Fruit fly (Drosophila melanogaster) whole organism, embryonic: ENCODE data around the gene CG13454.

Experiments
- B-H1 ChIP-seq: fragments of 200-800 bp; sonication (Bioruptor generic); IDR thresholded peaks from 3 replicates; pipeline ENCODE4 v1.3.6; 2022; ENCODE audit warnings: missing biosample characterization, missing genetic modification characterization
- CG11398 ChIP-seq: fragments of 200-800 bp; sonication (Bioruptor generic); optimal IDR thresholded peaks from 2 replicates; lab custom pipeline; 2016; ENCODE audit warnings: missing biosample characterization, missing genetic modification characterization
- CG12071 ChIP-seq: fragments of 200-800 bp; sonication (Bioruptor generic); optimal IDR thresholded peaks from 3 replicates; lab custom pipeline; 2018; ENCODE audit warnings: missing biosample characterization, mild to moderate bottlenecking, missing genetic modification characterization
- CG12155 ChIP-seq: fragments of 200-800 bp; sonication (Bioruptor generic); optimal IDR thresholded peaks from 3 replicates; lab custom pipeline; 2016; ENCODE audit warnings: missing biosample characterization, missing genetic modification characterization
- CG1233 ChIP-seq: fragments of 200-800 bp; sonication (Bioruptor generic); optimal IDR thresholded peaks from 4 replicates; lab custom pipeline; 2018; ENCODE audit warnings: missing biosample characterization, mild to moderate bottlenecking, missing genetic modification characterization
- CG14441 ChIP-seq: fragments of 200-800 bp; sonication (Bioruptor generic); IDR thresholded peaks from 2 replicates; pipeline ENCODE4 v1.3.6; 2022; ENCODE audit warnings: missing biosample characterization, missing genetic modification characterization
- CG14860 ChIP-seq: fragments of 200-800 bp; sonication (Bioruptor generic); IDR thresholded peaks from 3 replicates; pipeline ENCODE4 v1.3.6; 2022; ENCODE audit warnings: missing biosample characterization, missing genetic modification characterization; ENCODE audit not compliant: partially characterized antibody
- CG17829 ChIP-seq: fragments of 200-800 bp; optimal IDR thresholded peaks from 2 replicates; lab custom pipeline; 2019; ENCODE audit warnings: missing biosample characterization, mild to moderate bottlenecking, missing genetic modification characterization, moderate library complexity
- CG18476 ChIP-seq: fragments of 200-800 bp; sonication (Bioruptor generic); optimal IDR thresholded peaks from 2 replicates; lab custom pipeline; 2016; ENCODE audit warnings: missing biosample characterization, mild to moderate bottlenecking, missing genetic modification characterization
- CG18619 ChIP-seq: fragments of 200-800 bp; sonication (Bioruptor generic); optimal IDR thresholded peaks from 3 replicates; lab custom pipeline; 2017; ENCODE audit warnings: missing biosample characterization, mild to moderate bottlenecking, missing genetic modification characterization
- CG2875 ChIP-seq: fragments of 200-800 bp; sonication (Bioruptor generic); optimal IDR thresholded peaks from 2 replicates; lab custom pipeline; 2017; ENCODE audit warnings: missing biosample characterization, mild to moderate bottlenecking, missing genetic modification characterization, missing genetic modification reagents
- CG2889 ChIP-seq: fragments of 200-800 bp; sonication (Bioruptor generic); IDR thresholded peaks from 3 replicates; pipeline ENCODE4 v1.3.6; 2022; ENCODE audit warnings: missing biosample characterization, missing genetic modification characterization
- CG34422 ChIP-seq: fragments of 200-800 bp; sonication (Bioruptor generic); IDR thresholded peaks from 3 replicates; pipeline ENCODE4 v1.3.6; 2022; ENCODE audit warnings: missing biosample characterization, missing genetic modification characterization
- CG3995 ChIP-seq: fragments of 200-800 bp; sonication (Bioruptor generic); optimal IDR thresholded peaks from 3 replicates; lab custom pipeline; 2016; ENCODE audit warnings: missing biosample characterization, missing genetic modification characterization
- CG4282 ChIP-seq: fragments of 200-800 bp; sonication (Bioruptor generic); optimal IDR thresholded peaks from 2 replicates; lab custom pipeline; 2016; ENCODE audit warnings: missing biosample characterization, missing genetic modification characterization
- CG6654 ChIP-seq: fragments of 200-800 bp; sonication (Bioruptor generic); optimal IDR thresholded peaks from 2 replicates; lab custom pipeline; 2017; ENCODE audit warnings: missing biosample characterization, mild to moderate bottlenecking, missing genetic modification characterization
- CG7271 ChIP-seq: fragments of 200-800 bp; sonication (Bioruptor generic); optimal IDR thresholded peaks from 2 replicates; lab custom pipeline; 2018; ENCODE audit warnings: missing biosample characterization, mild to moderate bottlenecking, missing genetic modification characterization, moderate library complexity
- CG7357 ChIP-seq: fragments of 200-800 bp; sonication (Bioruptor generic); IDR thresholded peaks from 3 replicates; pipeline ENCODE4 v1.3.6; 2022; ENCODE audit warnings: missing biosample characterization, missing genetic modification characterization
- CG8765 ChIP-seq: fragments of 200-800 bp; sonication (Bioruptor generic); IDR thresholded peaks from 2 replicates; pipeline ENCODE4 v1.3.6; 2022; ENCODE audit warnings: missing biosample characterization, missing genetic modification characterization
- Dfd ChIP-seq, 2 experiments: fragments of >200 bp; optimal IDR thresholded peaks; 2 replicates each; lab custom pipeline; 2017; ENCODE audit warnings: missing biosample characterization in 2 of 2, missing genetic modification characterization in 2 of 2
- Dref ChIP-seq: fragments of 200-800 bp; sonication (Bioruptor generic); IDR thresholded peaks from 2 replicates; pipeline ENCODE4 v1.3.6; 2022; ENCODE audit warnings: missing biosample characterization, missing genetic modification characterization
- Gug ChIP-seq: fragments of 200-800 bp; sonication (Bioruptor generic); IDR thresholded peaks from 4 replicates; pipeline ENCODE4 v1.3.6; 2022; ENCODE audit warnings: missing biosample characterization, missing genetic modification characterization
- HHEX ChIP-seq: fragments of 200-800 bp; sonication (Bioruptor generic); optimal IDR thresholded peaks from 3 replicates; lab custom pipeline; 2017; ENCODE audit warnings: missing biosample characterization, mild to moderate bottlenecking, missing genetic modification characterization, missing genetic modification reagents
- Hey ChIP-seq: fragments of 200-800 bp; sonication (Bioruptor generic); optimal IDR thresholded peaks from 3 replicates; lab custom pipeline; 2018; ENCODE audit warnings: missing biosample characterization, mild to moderate bottlenecking, missing genetic modification characterization
- Hr51 ChIP-seq, 2 experiments: fragments of 200-800 bp; sonication (Bioruptor generic); optimal IDR thresholded peaks; 2 replicates in 1 of 2; 3 replicates in 1 of 2; lab custom pipeline; 2016 to 2018; ENCODE audit warnings: missing biosample characterization in 2 of 2, missing genetic modification characterization in 2 of 2, mild to moderate bottlenecking in 1 of 2, moderate library complexity in 1 of 2
- Hr78 ChIP-seq, 2 experiments: fragments of 200-800 bp in 1 of 2; fragments of >200 bp in 1 of 2; sonication (Bioruptor generic) in 1 of 2; optimal IDR thresholded peaks; 2 replicates each; lab custom pipeline; 2017 to 2019; ENCODE audit warnings: missing biosample characterization in 2 of 2, missing genetic modification characterization in 2 of 2, mild to moderate bottlenecking in 1 of 2, moderate library complexity in 1 of 2
- Mes4 ChIP-seq: fragments of 200-800 bp; sonication (Bioruptor generic); optimal IDR thresholded peaks from 2 replicates; lab custom pipeline; 2016; ENCODE audit warnings: missing biosample characterization, missing genetic modification characterization
- NC2β ChIP-seq: fragments of 200-800 bp; sonication (Bioruptor generic); optimal IDR thresholded peaks from 2 replicates; lab custom pipeline; 2016; ENCODE audit warnings: missing biosample characterization, missing genetic modification characterization
- NFAT ChIP-seq: fragments of 200-800 bp; sonication (Bioruptor generic); IDR thresholded peaks from 2 replicates; pipeline ENCODE4 v1.3.6; 2022; ENCODE audit warnings: missing biosample characterization, missing genetic modification characterization
- Sin3A ChIP-seq: fragments of >200 bp; optimal IDR thresholded peaks from 2 replicates; lab custom pipeline; 2018
- YL-1 ChIP-seq: fragments of 200-800 bp; sonication (Bioruptor generic); optimal IDR thresholded peaks from 3 replicates; lab custom pipeline; 2017; ENCODE audit warnings: missing biosample characterization, mild to moderate bottlenecking, missing genetic modification characterization
- cato ChIP-seq: fragments of 200-800 bp; sonication (Bioruptor generic); optimal IDR thresholded peaks from 2 replicates; lab custom pipeline; 2016; ENCODE audit warnings: missing biosample characterization, missing genetic modification characterization, borderline replicate concordance
- caup ChIP-seq: fragments of 200-800 bp; sonication (Bioruptor generic); optimal IDR thresholded peaks from 3 replicates; lab custom pipeline; 2017; ENCODE audit warnings: missing biosample characterization, mild to moderate bottlenecking, missing genetic modification characterization, moderate library complexity; ENCODE audit not compliant: severe bottlenecking
- chinmo ChIP-seq: fragments of 200-800 bp; sonication (Bioruptor generic); IDR thresholded peaks from 4 replicates; pipeline ENCODE4 v1.3.6; 2022; ENCODE audit warnings: missing biosample characterization, missing genetic modification characterization; ENCODE audit not compliant: partially characterized antibody
- ems ChIP-seq: fragments of 200-800 bp; sonication (Bioruptor generic); optimal IDR thresholded peaks from 3 replicates; lab custom pipeline; 2016; ENCODE audit warnings: missing biosample characterization, missing genetic modification characterization
- gem ChIP-seq: fragments of 200-800 bp; sonication (Bioruptor generic); optimal IDR thresholded peaks from 2 replicates; lab custom pipeline; 2019; ENCODE audit warnings: missing biosample characterization, mild to moderate bottlenecking, missing genetic modification characterization, moderate library complexity
- gfzf ChIP-seq: fragments of 200-800 bp; sonication (Bioruptor generic); optimal IDR thresholded peaks from 2 replicates; lab custom pipeline; 2016; ENCODE audit warnings: missing biosample characterization, mild to moderate bottlenecking, missing genetic modification characterization, moderate library complexity
- hbn ChIP-seq: fragments of 200-800 bp; sonication (Bioruptor generic); IDR thresholded peaks from 2 replicates; pipeline ENCODE4 v1.3.6; 2022; ENCODE audit warnings: missing biosample characterization, missing genetic modification characterization; ENCODE audit not compliant: partially characterized antibody
- inv ChIP-seq: fragments of 200-800 bp; sonication (Bioruptor generic); IDR thresholded peaks from 2 replicates; pipeline ENCODE4 v1.3.6; 2022; ENCODE audit warnings: missing biosample characterization, missing genetic modification characterization; ENCODE audit not compliant: partially characterized antibody
- kni ChIP-seq: fragments of 200-800 bp; sonication (Bioruptor generic); optimal IDR thresholded peaks from 3 replicates; lab custom pipeline; 2017; ENCODE audit warnings: mild to moderate bottlenecking, missing biosample characterization, missing genetic modification reagents, missing genetic modification characterization
- mld ChIP-seq: fragments of 200-800 bp; sonication (Bioruptor generic); IDR thresholded peaks from 3 replicates; pipeline ENCODE4 v1.3.6; 2022; ENCODE audit warnings: missing biosample characterization, missing genetic modification characterization; ENCODE audit not compliant: partially characterized antibody
- rib ChIP-seq: fragments of 200-800 bp; sonication (Bioruptor generic); IDR thresholded peaks from 2 replicates; pipeline ENCODE4 v1.3.6; 2022; ENCODE audit warnings: missing biosample characterization, missing genetic modification characterization
- slbo ChIP-seq: fragments of 200-800 bp; sonication (Bioruptor generic); IDR thresholded peaks from 2 replicates; pipeline ENCODE4 v1.3.6; 2022; ENCODE audit warnings: missing biosample characterization, missing genetic modification characterization
- stc ChIP-seq: fragments of 200-800 bp; sonication (Bioruptor generic); IDR thresholded peaks from 2 replicates; pipeline ENCODE4 v1.3.6; 2022; ENCODE audit warnings: missing biosample characterization, missing genetic modification characterization
- tap ChIP-seq: fragments of 200-800 bp; optimal IDR thresholded peaks from 3 replicates; lab custom pipeline; 2019; ENCODE audit warnings: missing biosample characterization, mild to moderate bottlenecking, missing genetic modification characterization, moderate library complexity
- tna ChIP-seq: fragments of 200-800 bp; sonication (Bioruptor generic); IDR thresholded peaks from 2 replicates; pipeline ENCODE4 v1.3.6; 2022; ENCODE audit warnings: missing biosample characterization, missing genetic modification characterization; ENCODE audit not compliant: partially characterized antibody
- unpg ChIP-seq: fragments of 200-800 bp; sonication (Bioruptor generic); optimal IDR thresholded peaks from 3 replicates; lab custom pipeline; 2018; ENCODE audit warnings: missing biosample characterization, mild to moderate bottlenecking, missing genetic modification characterization, moderate library complexity
- wek ChIP-seq: fragments of 200-800 bp; sonication (Bioruptor generic); optimal IDR thresholded peaks from 3 replicates; lab custom pipeline; 2018; ENCODE audit warnings: missing biosample characterization, mild to moderate bottlenecking, missing genetic modification characterization, moderate library complexity
- zen ChIP-seq: fragments of 200-800 bp; sonication (Bioruptor generic); optimal IDR thresholded peaks from 3 replicates; lab custom pipeline; 2018; ENCODE audit warnings: missing biosample characterization, mild to moderate bottlenecking, missing genetic modification characterization, moderate library complexity

The CG13454 gene

DNA sequence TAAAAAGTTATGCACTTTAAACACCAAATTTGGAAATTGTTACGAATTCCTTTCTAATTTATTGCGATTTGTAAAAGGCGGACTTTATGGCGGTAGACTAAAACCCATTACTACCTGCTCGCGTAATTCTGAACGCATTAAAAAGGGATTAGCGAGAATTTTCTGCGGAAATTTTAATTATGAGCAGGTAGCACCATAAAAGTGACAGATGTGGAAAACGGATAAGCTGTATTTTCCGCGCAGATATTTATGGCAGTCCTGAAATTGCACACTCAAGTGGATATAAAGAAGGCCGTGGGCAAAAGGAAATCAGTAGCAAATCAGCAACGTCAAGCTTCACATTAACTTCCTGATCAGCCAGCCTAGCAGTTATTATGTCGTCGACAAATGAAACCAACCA is 8.1 kb downstream of the CG13454 start, which contains the start of gene Z600 (continued):
- TF ChIP-seq kni (GFP tag; lab: Kevin White, UChicago) (no peak), NC2β (GFP tag; lab: Kevin White, UChicago) (no peak), hbn (GFP tag; lab: Robert Waterston, UW) (no peak), Hr78 (GFP tag; optimal IDR thresholded peaks at IDR 0.05; lab: Kevin White, UChicago) (no peak), unpg (GFP tag; lab: Kevin White, UChicago) (no peak), B-H1 (GFP tag; lab: Robert Waterston, UW) (no peak), cato (GFP tag; lab: Kevin White, UChicago) (no peak), CG8765 (GFP tag; lab: Robert Waterston, UW) (no peak), CG7357 (GFP tag; lab: Robert Waterston, UW) (no peak), CG14860 (GFP tag; lab: Robert Waterston, UW) (no peak), slbo (GFP tag; lab: Robert Waterston, UW) (no peak), CG4282 (GFP tag; lab: Kevin White, UChicago) (no peak), gem (tag; lab: Kevin White, UChicago) (no peak), CG7271 (tag; lab: Kevin White, UChicago) (peak; percentile 76), tna (GFP tag; lab: Robert Waterston, UW) (0 out of 2 replicates have a peak, but pooled peaks have one; percentile 14), Sin3A (lab: Kevin White, UChicago) (no peak), CG18476 (GFP tag; lab: Kevin White, UChicago) (no peak), CG11398 (no peak), NFAT (GFP tag; lab: Robert Waterston, UW) (no peak), CG12071 (GFP tag; lab: Kevin White, UChicago) (no peak), zen (tag; lab: Kevin White, UChicago) (peak; percentile 100), mld (GFP tag; lab: Robert Waterston, UW) (0 out of 3 replicates have a peak, but pooled peaks have one; percentile 16), CG12155 (GFP tag; lab: Kevin White, UChicago) (no peak), rib (no peak), gfzf (GFP tag; lab: Kevin White, UChicago) (no peak), YL-1 (GFP tag; lab: Kevin White, UChicago) (no peak), inv (GFP tag; lab: Robert Waterston, UW) (peak; percentile 21; the same call in 1 of the 2 replicates), Dfd (GFP tag; optimal IDR thresholded peaks at IDR 0.05; lab: Kevin White, UChicago) (no peak), CG1233 (GFP tag; lab: Kevin White, UChicago) (no peak), stc (GFP tag; lab: Robert Waterston, UW) (no peak), tap (tag; lab: Kevin White, UChicago) (no peak)

DNA sequence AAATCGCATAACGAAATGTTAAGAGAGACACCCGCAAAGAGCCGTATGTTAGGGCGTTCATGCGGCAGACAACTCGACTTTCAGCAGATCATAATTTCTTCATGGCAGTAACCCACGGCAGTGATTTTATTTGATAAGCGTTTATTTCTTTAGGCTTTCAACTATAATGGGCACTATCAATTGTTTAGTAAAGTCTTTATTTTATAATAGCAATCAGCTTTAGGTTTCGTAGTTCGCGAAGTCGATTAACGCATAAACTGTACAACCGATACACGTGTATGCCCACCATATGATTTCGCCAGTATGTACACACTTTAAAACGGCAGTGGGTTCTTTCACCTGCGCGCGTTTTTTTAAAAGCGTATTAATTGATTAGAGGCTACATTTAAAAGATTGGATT is 8.6 kb downstream of the CG13454 start, which contains the start of gene CG7841:
TSS of gene CG7841 (minus strand) at position 20 of the 400 bp plus-strand sequence.
- peak; percentile 94 for TF ChIP-seq Hey (tag; lab: Kevin White, UChicago)
- peak; percentile 91; the same call in 1 of the 2 replicates for TF ChIP-seq CG14441 (GFP tag; lab: Robert Waterston, UW)
- peak; percentile 97 for TF ChIP-seq ems (GFP tag; lab: Kevin White, UChicago)
- TF ChIP-seq CG6654 (GFP tag; lab: Kevin White, UChicago) = peak; percentile 88
- peak; percentile 75 for TF ChIP-seq Gug
- TF ChIP-seq CG3995 (GFP tag; lab: Kevin White, UChicago) = peak; percentile 80
- TF ChIP-seq NFAT (GFP tag; lab: Robert Waterston, UW) = no peak; the same call in 1 of the 2 replicates
- peak; percentile 94 for TF ChIP-seq CG34422
- TF ChIP-seq Hr51 (GFP tag; optimal IDR thresholded peaks at IDR 0.05; lab: Kevin White, UChicago) = peak; percentile 95 to 99
- TF ChIP-seq Dref (GFP tag; lab: Robert Waterston, UW) = 0 out of 2 replicates have a peak, but pooled peaks have one; percentile 31
- TF ChIP-seq CG18619 (GFP tag; lab: Kevin White, UChicago) = peak; percentile 97
- no peak for TF ChIP-seq chinmo (GFP tag; lab: Robert Waterston, UW)
- peak; percentile 99 for TF ChIP-seq caup
- peak; percentile 99 for TF ChIP-seq CG17829 (tag; lab: Kevin White, UChicago)
- TF ChIP-seq wek = peak; percentile 95
- TF ChIP-seq CG2875 (GFP tag; lab: Kevin White, UChicago) = peak; percentile 97
- TF ChIP-seq HHEX = peak; percentile 98
- no peak for TF ChIP-seq CG8765 (GFP tag; lab: Robert Waterston, UW)
- TF ChIP-seq mld (GFP tag; lab: Robert Waterston, UW) = no peak
- TF ChIP-seq Mes4 (GFP tag; lab: Kevin White, UChicago) = peak; percentile 96
- TF ChIP-seq CG2889 = peak; percentile 86
